Worm (Caenorhabditis elegans) whole organism, young adult: Measurements from ENCODE around the gene cest-1.1.
A peak's percentile ranks its signal among the peaks of the same experiment; 100 is the strongest.

Source experiments
- F49E8.2 ChIP-seq: sonication (generic microtip); optimal IDR thresholded peaks from 3 replicates; lab custom pipeline; 2017; ENCODE audit warnings: missing genetic modification characterization, mild to moderate bottlenecking, missing compliant biosample characterization, antibody characterized with exemption, moderate library complexity; ENCODE audit not compliant: insufficient read depth
- ceh-58 ChIP-seq: fragments of 200-800 bp; sonication (Bioruptor generic); IDR thresholded peaks from 2 replicates; pipeline ENCODE4 v1.3.6; 2022; ENCODE audit warnings: missing genetic modification characterization, missing compliant biosample characterization
- ceh-79 ChIP-seq: sonication (generic microtip); optimal IDR thresholded peaks from 2 replicates; lab custom pipeline; 2017; ENCODE audit warnings: mild to moderate bottlenecking, missing genetic modification characterization, missing compliant biosample characterization
- die-1 ChIP-seq: sonication (generic microtip); optimal IDR thresholded peaks from 2 replicates; lab custom pipeline; 2016; ENCODE audit warnings: missing genotype, mild to moderate bottlenecking, missing genetic modification characterization, missing compliant biosample characterization
- dpl-1 ChIP-seq: fragments of 150-350 bp; optimal IDR thresholded peaks from 2 replicates; lab custom pipeline; 2014; ENCODE audit warnings: missing biosample characterization, missing genetic modification reagents, missing genetic modification characterization
- efl-1 ChIP-seq: fragments of 150-350 bp; optimal IDR thresholded peaks from 2 replicates; lab custom pipeline; 2014; ENCODE audit warnings: missing biosample characterization, missing genetic modification reagents, missing genetic modification characterization
- egl-44 ChIP-seq: fragments of 200-800 bp; sonication (Bioruptor generic); IDR thresholded peaks from 2 replicates; pipeline ENCODE4 v1.3.6; 2022; ENCODE audit warnings: missing genetic modification reagents, missing genetic modification characterization, missing compliant biosample characterization
- fkh-3 ChIP-seq: sonication (generic microtip); optimal IDR thresholded peaks from 2 replicates; lab custom pipeline; 2016; ENCODE audit warnings: mild to moderate bottlenecking, missing genetic modification characterization, missing compliant biosample characterization
- lin-35 ChIP-seq, 3 experiments: fragments of 150-350 bp in 2 of 3; sonication (generic microtip) in 1 of 3; optimal IDR thresholded peaks; 2 replicates each; lab custom pipeline; 2014 to 2018; ENCODE audit warnings: missing biosample characterization in 3 of 3, missing genetic modification characterization in 3 of 3, missing genetic modification reagents in 3 of 3
- lsl-1 ChIP-seq: fragments of 200-800 bp; sonication (Bioruptor generic); optimal IDR thresholded peaks from 2 replicates; lab custom pipeline; 2018; ENCODE audit warnings: mild to moderate bottlenecking, missing genetic modification characterization, moderate library complexity, missing compliant biosample characterization
- pha-4 ChIP-seq: fragments of 150-350 bp; sonication (generic microtip); optimal IDR thresholded peaks from 2 replicates; lab custom pipeline; 2014; ENCODE audit warnings: missing biosample characterization, missing genetic modification reagents, missing genetic modification characterization
- unc-62 ChIP-seq: fragments of 150-350 bp; optimal IDR thresholded peaks from 2 replicates; lab custom pipeline; 2014; ENCODE audit warnings: missing biosample characterization, missing genetic modification reagents, missing genetic modification characterization

DNA sequence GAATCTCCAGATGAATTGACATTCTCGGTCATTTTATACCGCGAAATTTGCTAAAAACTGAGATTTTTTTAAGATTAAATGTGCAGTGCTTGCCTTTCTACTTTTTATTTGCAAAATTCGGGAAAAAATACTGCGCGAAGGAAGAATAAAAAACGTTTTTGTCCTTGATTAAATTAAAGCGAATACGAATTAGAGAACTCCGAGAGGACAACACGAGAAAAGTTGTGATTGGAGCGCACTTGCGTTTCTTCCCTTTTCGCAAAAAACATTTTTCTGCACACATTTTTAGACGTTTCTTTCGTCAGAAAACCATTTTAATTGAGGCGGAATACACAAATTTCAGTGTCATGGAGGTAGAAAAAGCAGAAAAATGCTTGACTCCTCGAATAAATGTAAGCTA, 18.9 kb upstream of the cest-1.1 start, which contains the start of the genes trm-1 and ints-2:
- no peak for TF ChIP-seq ceh-79
- TF ChIP-seq F49E8.2 (tag; lab: Kevin White, UChicago) = no peak
- no peak for TF ChIP-seq fkh-3 (tag; lab: Kevin White, UChicago)
- peak; percentile 4 for TF ChIP-seq lsl-1 (GFP tag; lab: Kevin White, UChicago)
- no peak for TF ChIP-seq pha-4 (tag; lab: Kevin White, UChicago)
- no peak for TF ChIP-seq die-1 (tag; lab: Kevin White, UChicago)
- TF ChIP-seq lin-35 (GFP tag; optimal IDR thresholded peaks at IDR 0.05; lab: Kevin White, UChicago) = peak in 1 of 3 experiments; percentile 36
- TF ChIP-seq dpl-1 (GFP tag; lab: Kevin White, UChicago) = no peak
- peak; percentile 21 for TF ChIP-seq efl-1
- TF ChIP-seq unc-62 (GFP tag; lab: Kevin White, UChicago) = no peak
- no peak for TF ChIP-seq egl-44 (GFP tag; lab: Robert Waterston, UW)
- TF ChIP-seq ceh-58 (GFP tag; lab: Robert Waterston, UW) = no peak
